Worm (Caenorhabditis elegans) whole organism, L4 larva: ENCODE measurements around the gene sdn-1.

ENCODE experiments used
- ama-1 ChIP-seq: fragments of 150-350 bp; optimal IDR thresholded peaks from 2 replicates; lab custom pipeline; 2014; ENCODE audit warnings: inconsistent platforms, mixed read lengths
- nhr-11 ChIP-seq: fragments of 150-350 bp; optimal IDR thresholded peaks from 2 replicates; lab custom pipeline; 2014; ENCODE audit warnings: missing biosample characterization, missing genetic modification characterization
- unc-39 ChIP-seq: sonication (generic microtip); optimal IDR thresholded peaks from 2 replicates; lab custom pipeline; 2017; ENCODE audit warnings: missing biosample characterization, missing genetic modification characterization

DNA sequence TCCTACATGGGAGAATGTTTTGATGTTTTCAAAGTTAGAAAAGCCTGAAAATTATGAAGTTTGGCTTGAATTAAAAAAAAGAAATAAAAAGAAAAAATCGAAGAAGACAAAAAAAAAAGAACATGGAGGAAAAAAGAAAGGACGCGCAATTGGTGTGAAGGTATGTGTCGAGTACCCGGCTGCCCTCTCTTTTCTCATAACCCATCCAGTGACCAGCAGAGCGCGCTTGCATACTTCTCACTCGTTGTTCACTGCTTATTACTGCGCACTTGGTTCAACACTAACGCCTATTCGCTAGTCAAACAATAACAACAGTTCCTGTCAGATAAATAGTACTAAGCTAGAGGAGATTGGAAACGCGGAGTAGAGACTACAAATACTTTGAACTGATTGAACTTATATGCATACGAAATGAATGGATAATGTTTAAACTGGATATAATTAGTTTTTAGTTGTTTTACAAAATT lies 31.1 kb upstream of the sdn-1 start, which contains the start of gene abl-1:
- no peak for TF ChIP-seq unc-39 (tag; lab: Kevin White, UChicago)
- TF ChIP-seq ama-1 (lab: Kevin White, UChicago) = no peak
- TF ChIP-seq nhr-11 = no peak
